Worm (Caenorhabditis elegans): Measurements from ENCODE around the gene C17H12.10.

C17H12.10 gene

DNA sequence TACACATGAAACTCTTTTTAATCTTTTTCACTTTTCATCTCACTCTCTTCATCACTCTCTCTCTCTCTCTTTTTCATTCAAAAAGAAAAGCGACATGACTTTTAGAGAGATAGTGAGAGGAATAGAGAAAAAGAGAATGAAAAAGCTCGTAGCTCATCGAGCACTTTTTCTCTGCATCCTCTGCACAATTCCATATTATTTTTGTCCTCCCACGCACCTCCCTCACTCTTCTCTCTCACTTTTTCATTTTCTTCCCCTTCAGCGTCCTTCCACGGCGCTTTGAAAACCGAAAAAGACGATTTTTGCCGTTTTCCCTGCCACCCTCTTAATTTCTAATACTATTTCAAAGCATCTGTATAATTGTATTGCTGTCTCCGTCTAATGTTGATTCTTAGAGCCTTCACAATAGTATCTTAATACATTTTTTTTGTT lies 32.5 kb downstream of the C17H12.10 start (continued):
- peak; percentile 24 for TF ChIP-seq aha-1 (tag; optimal IDR thresholded peaks at IDR 0.05)
- TF ChIP-seq jun-1 (tag; optimal IDR thresholded peaks at IDR 0.05), result peak; percentile 79
- no peak; the same call in 1 of the 2 replicates for TF ChIP-seq mab-9 (GFP tag; IDR thresholded peaks at IDR 0.05)
- TF ChIP-seq elt-2 (tag; optimal IDR thresholded peaks at IDR 0.05), result peak; percentile 92
- peak; percentile 69 for TF ChIP-seq nhr-90 (tag; optimal IDR thresholded peaks at IDR 0.05; ENCODE audit: poor library complexity)
- peak; percentile 67 for TF ChIP-seq isw-1 (GFP tag; IDR thresholded peaks at IDR 0.05)
- TF ChIP-seq ceh-88 (GFP tag; IDR thresholded peaks at IDR 0.05), result peak; percentile 56; the same call in 1 of the 2 replicates
- no peak for TF ChIP-seq hpl-2 (GFP tag; optimal IDR thresholded peaks at IDR 0.05)
- peak; percentile 74 for TF ChIP-seq xbp-1 (tag; optimal IDR thresholded peaks at IDR 0.05)
- no peak for TF ChIP-seq F16B12.6 (tag; optimal IDR thresholded peaks at IDR 0.05)
- no peak for TF ChIP-seq alr-1 (tag; optimal IDR thresholded peaks at IDR 0.05; ENCODE audit: borderline replicate concordance)

DNA sequence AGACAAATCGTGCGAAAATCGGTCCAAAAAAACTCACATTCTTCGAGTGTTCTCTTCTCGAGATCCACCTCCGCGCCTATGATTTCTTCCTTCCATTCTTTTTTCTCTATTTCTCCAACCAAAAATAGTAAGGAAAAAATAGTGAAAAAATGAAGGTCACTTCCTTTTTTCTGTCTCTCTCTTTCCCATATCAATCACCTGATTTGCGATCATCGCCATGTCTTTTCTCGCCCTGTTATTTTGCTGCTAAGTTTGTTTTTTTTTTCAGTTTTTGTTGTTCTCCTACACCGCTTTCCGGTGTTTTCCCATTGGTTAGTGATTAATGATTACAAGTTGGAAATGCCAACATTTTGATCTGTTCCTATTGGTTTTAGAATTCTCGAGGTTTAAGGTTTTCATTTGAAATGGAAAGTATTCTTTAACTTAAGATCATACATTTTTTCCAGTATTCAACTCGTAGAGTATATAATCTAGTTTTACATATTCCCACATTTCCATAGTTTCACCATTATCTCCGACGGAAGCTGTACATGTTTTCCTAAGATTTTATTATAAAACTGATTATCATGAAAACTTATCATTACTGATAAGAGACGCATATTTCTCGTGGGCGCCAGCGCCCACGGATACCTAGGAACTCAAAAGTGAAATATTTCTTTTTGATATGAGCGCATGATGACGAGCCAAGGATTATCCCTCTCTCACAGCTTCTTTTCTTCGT lies 35.1 kb downstream of the C17H12.10 start:
- TF ChIP-seq nhr-71 (tag; optimal IDR thresholded peaks at IDR 0.05) (no peak), nhr-19 (GFP tag; conservative IDR thresholded peaks at IDR 0.05) (no peak), ets-5 (GFP tag; IDR thresholded peaks at IDR 0.05) (no peak), C34B4.2 (tag; optimal IDR thresholded peaks at IDR 0.05) (no peak), fkh-8 (tag; optimal IDR thresholded peaks at IDR 0.05) (no peak), hlh-17 (GFP tag; optimal IDR thresholded peaks at IDR 0.05; ENCODE audit: borderline replicate concordance) (no peak), lir-3 (tag; optimal IDR thresholded peaks at IDR 0.05; ENCODE audit: poor library complexity) (no peak), pag-3 (tag; optimal IDR thresholded peaks at IDR 0.05; ENCODE audit: borderline replicate concordance, insufficient read depth) (no peak), mab-9 (GFP tag; IDR thresholded peaks at IDR 0.05) (no peak), nhr-237 (tag; optimal IDR thresholded peaks at IDR 0.05) (no peak), swsn-7 (tag; optimal IDR thresholded peaks at IDR 0.05) (no peak), nhr-12 (tag; optimal IDR thresholded peaks at IDR 0.05) (no peak), Y116A8C.19 (tag; optimal IDR thresholded peaks at IDR 0.05; ENCODE audit: borderline replicate concordance) (no peak), nhr-85 (tag) (peak; percentile 66), ceh-88 (GFP tag; IDR thresholded peaks at IDR 0.05) (no peak), egl-27 (tag; optimal IDR thresholded peaks at IDR 0.05) (no peak), unc-86 (tag; optimal IDR thresholded peaks at IDR 0.05) (no peak), snu-23 (GFP tag; optimal IDR thresholded peaks at IDR 0.05) (peak; percentile 24), lin-35 (GFP tag; optimal IDR thresholded peaks at IDR 0.05) (peak in 1 of 2 experiments; percentile 39), nhr-20 (tag; optimal IDR thresholded peaks at IDR 0.05) (peak; percentile 27), sox-4 (tag; optimal IDR thresholded peaks at IDR 0.05) (no peak), elt-3 (tag; optimal IDR thresholded peaks at IDR 0.05) (peak in 1 of 6 experiments; percentile 76), C16A3.4 (tag; optimal IDR thresholded peaks at IDR 0.05) (no peak), mdl-1 (tag; optimal IDR thresholded peaks at IDR 0.05) (no peak), dsc-1 (tag; optimal IDR thresholded peaks at IDR 0.05) (peak; percentile 61), ceh-82 (tag; optimal IDR thresholded peaks at IDR 0.05) (no peak), sptf-1 (tag; optimal IDR thresholded peaks at IDR 0.05) (no peak), fkh-4 (tag; optimal IDR thresholded peaks at IDR 0.05; ENCODE audit: borderline replicate concordance) (no peak), ceh-90 (tag; optimal IDR thresholded peaks at IDR 0.05) (no peak), blmp-1 (tag; optimal IDR thresholded peaks at IDR 0.05) (peak; percentile 88), nhr-90 (tag; optimal IDR thresholded peaks at IDR 0.05; ENCODE audit: poor library complexity) (no peak), lin-13 (GFP tag; optimal IDR thresholded peaks at IDR 0.05) (no peak), hpl-2 (GFP tag; optimal IDR thresholded peaks at IDR 0.05) (no peak), tbx-2 (tag; optimal IDR thresholded peaks at IDR 0.05) (no peak), nhr-47 (tag; optimal IDR thresholded peaks at IDR 0.05) (no peak), aha-1 (tag; optimal IDR thresholded peaks at IDR 0.05) (no peak), zag-1 (tag; optimal IDR thresholded peaks at IDR 0.05) (no peak), hlh-4 (tag; optimal IDR thresholded peaks at IDR 0.05) (no peak), egl-13 (tag; optimal IDR thresholded peaks at IDR 0.05) (no peak), ztf-4 (tag; optimal IDR thresholded peaks at IDR 0.05) (no peak), jun-1 (tag; optimal IDR thresholded peaks at IDR 0.05) (no peak), ceh-63 (GFP tag; optimal IDR thresholded peaks at IDR 0.05) (no peak), irx-1 (tag; optimal IDR thresholded peaks at IDR 0.05) (no peak), elt-2 (tag; optimal IDR thresholded peaks at IDR 0.05) (peak; percentile 67)

All from whole organism, L1 larva.